Worm (Caenorhabditis elegans): Measurements from ENCODE around the gene T14B4.20.

DNA sequence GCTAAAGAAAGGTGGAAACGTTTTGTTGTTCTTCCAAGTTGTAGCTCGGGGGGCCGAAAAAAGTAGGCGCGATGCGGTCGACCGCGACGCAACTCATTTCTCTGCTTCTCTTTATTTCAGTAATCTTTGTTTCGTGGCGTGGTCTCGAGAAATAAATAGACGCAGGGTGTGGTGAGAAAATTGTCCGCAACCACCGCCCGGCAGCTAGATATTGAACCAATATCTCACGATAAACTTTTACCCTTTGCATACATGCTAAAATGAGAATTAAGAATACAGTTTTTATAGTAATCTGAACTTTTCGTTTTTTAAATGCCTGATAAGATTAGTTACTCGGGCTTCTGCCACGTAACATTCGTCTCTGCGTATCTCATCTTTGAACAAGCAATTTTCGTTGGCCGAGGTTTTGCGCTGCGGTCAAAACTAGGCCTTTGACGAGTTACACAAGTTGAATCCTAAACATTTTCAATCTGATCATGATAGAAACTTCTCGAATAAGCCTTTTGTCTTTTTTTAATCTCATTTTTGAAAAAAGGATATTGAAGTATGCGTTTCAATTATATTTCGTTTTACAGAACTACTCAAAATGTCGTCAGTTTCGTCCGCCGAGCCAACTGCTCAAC, 32.9 kb upstream of the T14B4.20 start, which contains the start of gene gyf-1:
- TF ChIP-seq dao-5 (tag; optimal IDR thresholded peaks at IDR 0.05) (no peak), W03F9.2 (tag; optimal IDR thresholded peaks at IDR 0.05) (no peak), him-1 (tag; optimal IDR thresholded peaks at IDR 0.05) (no peak)

Data from whole organism, L4/young adult.